Fruit fly (Drosophila melanogaster) whole organism, embryonic: ENCODE data around the gene CG7231.
A peak's percentile ranks its signal among the peaks of the same experiment; 100 is the strongest.

ENCODE experiments used
- ATbp ChIP-seq: fragments of 200-800 bp; sonication (Bioruptor generic); optimal IDR thresholded peaks from 2 replicates; lab custom pipeline; 2017; ENCODE audit warnings: missing biosample characterization, mild to moderate bottlenecking, missing genetic modification characterization, missing genetic modification reagents
- Antp ChIP-seq: fragments of 200-800 bp; sonication (Bioruptor generic); optimal IDR thresholded peaks from 3 replicates; lab custom pipeline; 2016; ENCODE audit warnings: missing biosample characterization, missing genetic modification characterization
- Atf6 ChIP-seq: fragments of 200-800 bp; sonication (Bioruptor generic); IDR thresholded peaks from 2 replicates; pipeline ENCODE4 v1.3.6; 2022; ENCODE audit warnings: missing biosample characterization, missing genetic modification characterization
- Bteb2 ChIP-seq: fragments of 200-800 bp; sonication (Bioruptor generic); optimal IDR thresholded peaks from 2 replicates; lab custom pipeline; 2016; ENCODE audit warnings: missing biosample characterization, missing genetic modification characterization
- C15 ChIP-seq: fragments of 200-800 bp; sonication (Bioruptor generic); IDR thresholded peaks from 3 replicates; pipeline ENCODE4 v1.3.6; 2022; ENCODE audit warnings: missing biosample characterization, missing genetic modification characterization
- CG14710 ChIP-seq: fragments of 200-800 bp; sonication (Bioruptor generic); optimal IDR thresholded peaks from 3 replicates; lab custom pipeline; 2019; ENCODE audit warnings: missing biosample characterization, mild to moderate bottlenecking, missing genetic modification characterization, moderate library complexity
- CG15073 ChIP-seq: fragments of 200-800 bp; sonication (Bioruptor generic); optimal IDR thresholded peaks from 2 replicates; lab custom pipeline; 2016; ENCODE audit warnings: missing biosample characterization, missing genetic modification characterization
- CG1647 ChIP-seq: fragments of 200-800 bp; sonication (Bioruptor generic); optimal IDR thresholded peaks from 3 replicates; lab custom pipeline; 2016; ENCODE audit warnings: missing biosample characterization, missing genetic modification characterization
- CG2120 ChIP-seq: fragments of 200-800 bp; sonication (Bioruptor generic); optimal IDR thresholded peaks from 3 replicates; lab custom pipeline; 2016; ENCODE audit warnings: missing biosample characterization, missing genetic modification characterization
- CG2678 ChIP-seq: fragments of 200-800 bp; sonication (Bioruptor generic); optimal IDR thresholded peaks from 3 replicates; lab custom pipeline; 2019; ENCODE audit warnings: missing biosample characterization, mild to moderate bottlenecking, missing genetic modification characterization, moderate library complexity
- CG32767 ChIP-seq: fragments of 200-800 bp; sonication (Bioruptor generic); IDR thresholded peaks from 2 replicates; pipeline ENCODE4 v1.3.6; 2022; ENCODE audit warnings: missing biosample characterization, missing genetic modification characterization
- CG4360 ChIP-seq: fragments of 200-800 bp; sonication (Bioruptor generic); IDR thresholded peaks from 2 replicates; pipeline ENCODE4 v1.3.6; 2022; ENCODE audit warnings: missing biosample characterization, missing genetic modification characterization
- CG6272 ChIP-seq: fragments of 200-800 bp; sonication (Bioruptor generic); IDR thresholded peaks from 2 replicates; pipeline ENCODE4 v1.3.6; 2022; ENCODE audit warnings: missing biosample characterization, missing genetic modification characterization
- CG6765 ChIP-seq: fragments of 200-800 bp; sonication (Bioruptor generic); optimal IDR thresholded peaks from 3 replicates; lab custom pipeline; 2017; ENCODE audit warnings: missing biosample characterization, mild to moderate bottlenecking, missing genetic modification characterization
- CG7839 ChIP-seq: fragments of 200-800 bp; sonication (Bioruptor generic); optimal IDR thresholded peaks from 3 replicates; lab custom pipeline; 2018; ENCODE audit warnings: missing biosample characterization, mild to moderate bottlenecking, missing genetic modification characterization, moderate library complexity
- CG8944 ChIP-seq: fragments of 200-800 bp; sonication (Bioruptor generic); optimal IDR thresholded peaks from 3 replicates; lab custom pipeline; 2016; ENCODE audit warnings: missing biosample characterization, missing genetic modification characterization
- Dek ChIP-seq: fragments of 200-800 bp; sonication (Bioruptor generic); optimal IDR thresholded peaks from 3 replicates; lab custom pipeline; 2019; ENCODE audit warnings: missing biosample characterization, mild to moderate bottlenecking, missing genetic modification characterization, moderate library complexity
- Dll ChIP-seq: fragments of 200-800 bp; sonication (Bioruptor generic); IDR thresholded peaks from 4 replicates; pipeline ENCODE4 v1.3.6; 2022; ENCODE audit warnings: missing biosample characterization, missing genetic modification characterization; ENCODE audit not compliant: partially characterized antibody
- Dp ChIP-seq: fragments of 200-800 bp; sonication (Bioruptor generic); optimal IDR thresholded peaks from 2 replicates; lab custom pipeline; 2018; ENCODE audit warnings: missing biosample characterization, mild to moderate bottlenecking, missing genetic modification characterization, moderate library complexity
- Gsc ChIP-seq: fragments of 200-800 bp; sonication (Bioruptor generic); IDR thresholded peaks from 2 replicates; pipeline ENCODE4 v1.3.6; 2022; ENCODE audit warnings: missing biosample characterization, missing genetic modification characterization
- HLH3B ChIP-seq: fragments of 200-800 bp; sonication (Bioruptor generic); IDR thresholded peaks from 2 replicates; pipeline ENCODE4 v1.3.6; 2022; ENCODE audit warnings: missing biosample characterization, missing genetic modification characterization
- Hmr ChIP-seq: fragments of 200-800 bp; sonication (Bioruptor generic); optimal IDR thresholded peaks from 3 replicates; lab custom pipeline; 2017; ENCODE audit warnings: mild to moderate bottlenecking, missing biosample characterization, missing genetic modification reagents, missing genetic modification characterization
- Hr78 ChIP-seq, 2 experiments: fragments of 200-800 bp in 1 of 2; fragments of >200 bp in 1 of 2; sonication (Bioruptor generic) in 1 of 2; optimal IDR thresholded peaks; 2 replicates each; lab custom pipeline; 2017 to 2019; ENCODE audit warnings: missing biosample characterization in 2 of 2, missing genetic modification characterization in 2 of 2, mild to moderate bottlenecking in 1 of 2, moderate library complexity in 1 of 2
- MTF-1 ChIP-seq: fragments of 200-800 bp; sonication (Bioruptor generic); optimal IDR thresholded peaks from 2 replicates; lab custom pipeline; 2018; ENCODE audit warnings: missing biosample characterization, mild to moderate bottlenecking, missing genetic modification characterization, borderline replicate concordance
- Med ChIP-seq: fragments of 200-800 bp; sonication (Bioruptor generic); peaks from one replicate; lab custom pipeline; 2016; ENCODE audit warnings: missing biosample characterization, missing genetic modification characterization, mild to moderate bottlenecking, inconsistent platforms, moderate library complexity
- NfI ChIP-seq: fragments of 200-800 bp; sonication (Bioruptor generic); optimal IDR thresholded peaks from 3 replicates; lab custom pipeline; 2018; ENCODE audit warnings: missing biosample characterization, mild to moderate bottlenecking, missing genetic modification characterization, moderate library complexity
- Ravus ChIP-seq: fragments of 200-800 bp; sonication (Bioruptor generic); IDR thresholded peaks from 2 replicates; pipeline ENCODE4 v1.3.6; 2022; ENCODE audit warnings: missing biosample characterization, missing genetic modification characterization
- Rx ChIP-seq: fragments of 200-800 bp; sonication (Bioruptor generic); IDR thresholded peaks from 2 replicates; pipeline ENCODE4 v1.3.6; 2022; ENCODE audit warnings: missing biosample characterization, missing genetic modification characterization
- Sry-δ ChIP-seq: fragments of 200-800 bp; sonication (Bioruptor generic); optimal IDR thresholded peaks from 2 replicates; lab custom pipeline; 2016; ENCODE audit warnings: missing biosample characterization, missing genetic modification characterization
- ash1 ChIP-seq: fragments of 200-800 bp; sonication (Bioruptor generic); optimal IDR thresholded peaks from 2 replicates; lab custom pipeline; 2018; ENCODE audit warnings: missing biosample characterization, mild to moderate bottlenecking, missing genetic modification characterization
- chm ChIP-seq: fragments of 200-800 bp; sonication (Bioruptor generic); IDR thresholded peaks from 2 replicates; pipeline ENCODE4 v1.3.6; 2022; ENCODE audit warnings: missing biosample characterization, missing genetic modification characterization
- disco-r ChIP-seq: fragments of 200-800 bp; sonication (Bioruptor generic); optimal IDR thresholded peaks from 2 replicates; lab custom pipeline; 2016; ENCODE audit warnings: missing biosample characterization, missing genetic modification characterization
- fd102C ChIP-seq: fragments of 200-800 bp; sonication (Bioruptor generic); optimal IDR thresholded peaks from 2 replicates; lab custom pipeline; 2018; ENCODE audit warnings: missing biosample characterization, mild to moderate bottlenecking, missing genetic modification characterization, moderate library complexity
- gce ChIP-seq: fragments of 200-800 bp; sonication (Bioruptor generic); IDR thresholded peaks from 3 replicates; pipeline ENCODE4 v1.3.6; 2022; ENCODE audit warnings: missing biosample characterization, missing genetic modification characterization
- gro ChIP-seq: fragments of 200-800 bp; sonication (Bioruptor generic); optimal IDR thresholded peaks from 2 replicates; lab custom pipeline; 2016; ENCODE audit warnings: missing biosample characterization, missing genetic modification characterization
- her ChIP-seq: fragments of 200-800 bp; sonication (Bioruptor generic); optimal IDR thresholded peaks from 2 replicates; lab custom pipeline; 2016; ENCODE audit warnings: missing biosample characterization, missing genetic modification characterization
- lab ChIP-seq: fragments of 200-800 bp; sonication (Bioruptor generic); optimal IDR thresholded peaks from 3 replicates; lab custom pipeline; 2017; ENCODE audit warnings: missing biosample characterization, missing genetic modification characterization, mild to moderate bottlenecking, moderate library complexity, missing genetic modification reagents
- luna ChIP-seq: fragments of 200-800 bp; sonication (Bioruptor generic); optimal IDR thresholded peaks from 2 replicates; lab custom pipeline; 2016; ENCODE audit warnings: missing biosample characterization, missing genetic modification characterization
- mirr ChIP-seq: fragments of 200-800 bp; sonication (Bioruptor generic); optimal IDR thresholded peaks from 3 replicates; lab custom pipeline; 2018; ENCODE audit warnings: missing biosample characterization, mild to moderate bottlenecking, missing genetic modification characterization
- onecut ChIP-seq: fragments of 200-800 bp; sonication (Bioruptor generic); IDR thresholded peaks from 2 replicates; pipeline ENCODE4 v1.3.6; 2022; ENCODE audit warnings: missing biosample characterization, missing genetic modification characterization
- peb ChIP-seq: fragments of 200-800 bp; sonication (Bioruptor generic); IDR thresholded peaks from 2 replicates; pipeline ENCODE4 v1.3.6; 2022; ENCODE audit warnings: missing biosample characterization, missing genetic modification characterization
- rib ChIP-seq: fragments of 200-800 bp; sonication (Bioruptor generic); IDR thresholded peaks from 2 replicates; pipeline ENCODE4 v1.3.6; 2022; ENCODE audit warnings: missing biosample characterization, missing genetic modification characterization
- ro ChIP-seq: fragments of 200-800 bp; sonication (Bioruptor generic); IDR thresholded peaks from 2 replicates; pipeline ENCODE4 v1.3.6; 2022; ENCODE audit warnings: missing biosample characterization, missing genetic modification characterization
- sd ChIP-seq: fragments of 200-800 bp; sonication (Bioruptor generic); optimal IDR thresholded peaks from 3 replicates; lab custom pipeline; 2018; ENCODE audit warnings: missing biosample characterization, mild to moderate bottlenecking, missing genetic modification characterization, moderate library complexity
- slbo ChIP-seq: fragments of 200-800 bp; sonication (Bioruptor generic); IDR thresholded peaks from 2 replicates; pipeline ENCODE4 v1.3.6; 2022; ENCODE audit warnings: missing biosample characterization, missing genetic modification characterization
- so ChIP-seq: fragments of 200-800 bp; sonication (Bioruptor generic); IDR thresholded peaks from 3 replicates; pipeline ENCODE4 v1.3.6; 2022; ENCODE audit warnings: missing biosample characterization, missing genetic modification characterization
- stc ChIP-seq: fragments of 200-800 bp; sonication (Bioruptor generic); IDR thresholded peaks from 2 replicates; pipeline ENCODE4 v1.3.6; 2022; ENCODE audit warnings: missing biosample characterization, missing genetic modification characterization
- tio ChIP-seq: fragments of 200-800 bp; sonication (Bioruptor generic); optimal IDR thresholded peaks from 2 replicates; lab custom pipeline; 2017; ENCODE audit warnings: missing biosample characterization, missing genetic modification characterization, inconsistent platforms
- usp ChIP-seq: fragments of >200 bp; optimal IDR thresholded peaks from 2 replicates; lab custom pipeline; 2017; ENCODE audit warnings: missing biosample characterization, missing genetic modification characterization
- vnd ChIP-seq: fragments of 200-800 bp; sonication (Bioruptor generic); IDR thresholded peaks from 3 replicates; pipeline ENCODE4 v1.3.6; 2022; ENCODE audit warnings: missing biosample characterization, missing genetic modification characterization; ENCODE audit not compliant: partially characterized antibody
- zen ChIP-seq: fragments of 200-800 bp; sonication (Bioruptor generic); optimal IDR thresholded peaks from 3 replicates; lab custom pipeline; 2018; ENCODE audit warnings: missing biosample characterization, mild to moderate bottlenecking, missing genetic modification characterization, moderate library complexity

The CG7231 gene

DNA sequence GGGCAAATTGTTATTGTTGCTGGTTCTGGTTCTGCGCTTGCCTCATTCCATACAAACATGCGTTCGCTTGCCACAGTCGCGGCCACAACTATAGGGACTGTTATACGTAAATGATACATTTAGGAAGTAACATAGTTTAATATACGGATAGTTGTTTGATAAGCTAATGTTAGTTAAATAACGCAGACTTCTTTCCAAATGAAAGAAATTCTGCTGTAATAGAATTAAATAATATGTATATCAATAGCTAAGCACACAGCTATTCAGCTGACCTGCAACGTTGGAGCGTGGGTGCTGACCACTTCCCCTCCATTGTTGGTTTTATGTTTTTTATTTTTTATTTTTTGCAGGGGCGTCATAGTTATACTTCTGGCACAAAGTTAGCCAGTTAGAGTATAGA, 51.0 kb downstream of the CG7231 start (continued):
- TF ChIP-seq HLH3B (peak; percentile 73), gro (GFP tag; lab: Kevin White, UChicago) (peak; percentile 41), usp (no peak), rib (GFP tag; lab: Robert Waterston, UW) (no peak), Med (GFP tag; lab: Kevin White, UChicago) (peak; percentile 89), CG2678 (peak; percentile 72), Bteb2 (GFP tag; lab: Kevin White, UChicago) (peak; percentile 48), disco-r (GFP tag; lab: Kevin White, UChicago) (no peak), CG6272 (GFP tag; lab: Robert Waterston, UW) (no peak), sd (tag; lab: Kevin White, UChicago) (no peak), CG8944 (GFP tag; lab: Kevin White, UChicago) (no peak), Hmr (GFP tag; lab: Kevin White, UChicago) (peak; percentile 63), peb (GFP tag; lab: Robert Waterston, UW) (0 out of 2 replicates have a peak, but pooled peaks have one; percentile 17), Hr78 (GFP tag; optimal IDR thresholded peaks at IDR 0.05; lab: Kevin White, UChicago) (no peak), CG6765 (GFP tag; lab: Kevin White, UChicago) (peak; percentile 31), Sry-δ (GFP tag; lab: Kevin White, UChicago) (peak; percentile 10), Atf6 (GFP tag; lab: Robert Waterston, UW) (peak; percentile 65), CG2120 (peak; percentile 61), Ravus (GFP tag; lab: Robert Waterston, UW) (no peak; the same call in 1 of the 2 replicates), vnd (GFP tag; lab: Robert Waterston, UW) (no peak), CG32767 (GFP tag; lab: Robert Waterston, UW) (peak; percentile 72), NfI (GFP tag; lab: Kevin White, UChicago) (peak; percentile 32), onecut (GFP tag; lab: Robert Waterston, UW) (0 out of 2 replicates have a peak, but pooled peaks have one; percentile 38), Gsc (GFP tag; lab: Robert Waterston, UW) (no peak), CG7839 (tag; lab: Kevin White, UChicago) (peak; percentile 69), Dek (tag; lab: Kevin White, UChicago) (peak; percentile 40), CG1647 (peak; percentile 28), so (peak; percentile 82), chm (GFP tag; lab: Robert Waterston, UW) (peak; percentile 67; the same call in 1 of the 2 replicates), lab (peak; percentile 83), zen (tag; lab: Kevin White, UChicago) (no peak), ash1 (GFP tag; lab: Kevin White, UChicago) (no peak), C15 (GFP tag; lab: Robert Waterston, UW) (0 out of 3 replicates have a peak, but pooled peaks have one; percentile 26), Rx (peak; percentile 25; the same call in 1 of the 2 replicates), slbo (GFP tag; lab: Robert Waterston, UW) (peak; percentile 72), Dll (GFP tag; lab: Robert Waterston, UW) (no peak), Antp (GFP tag; lab: Kevin White, UChicago) (peak; percentile 27), gce (GFP tag; lab: Robert Waterston, UW) (0 out of 3 replicates have a peak, but pooled peaks have one; percentile 36), MTF-1 (GFP tag; lab: Kevin White, UChicago) (peak; percentile 38), fd102C (no peak), CG15073 (GFP tag; lab: Kevin White, UChicago) (no peak), ATbp (GFP tag; lab: Kevin White, UChicago) (peak; percentile 46), stc (peak; percentile 69; the same call in 1 of the 2 replicates), Dp (no peak), ro (GFP tag; lab: Robert Waterston, UW) (no peak), CG14710 (tag; lab: Kevin White, UChicago) (peak; percentile 36), tio (peak; percentile 29), luna (no peak), her (GFP tag; lab: Kevin White, UChicago) (peak; percentile 28), mirr (no peak), CG4360 (GFP tag; lab: Robert Waterston, UW) (0 out of 2 replicates have a peak, but pooled peaks have one; percentile 12)
